Fruit fly (Drosophila melanogaster) whole organism, embryonic: ENCODE measurements around the gene CG32121.

Source experiments
- Adf1 ChIP-seq: fragments of 200-800 bp; sonication (Bioruptor generic); IDR thresholded peaks from 2 replicates; pipeline ENCODE4 v1.3.6; 2022; ENCODE audit warnings: missing biosample characterization, missing genetic modification characterization
- Awh ChIP-seq: fragments of 200-800 bp; sonication (Bioruptor generic); IDR thresholded peaks from 2 replicates; pipeline ENCODE4, ENCODE4 v1.3.6; 2022; ENCODE audit warnings: missing biosample characterization, missing genetic modification characterization
- CG1233 ChIP-seq: fragments of 200-800 bp; sonication (Bioruptor generic); optimal IDR thresholded peaks from 4 replicates; lab custom pipeline; 2018; ENCODE audit warnings: missing biosample characterization, mild to moderate bottlenecking, missing genetic modification characterization
- CG13894 ChIP-seq: fragments of 200-800 bp; sonication (Bioruptor generic); optimal IDR thresholded peaks from 3 replicates; lab custom pipeline; 2018; ENCODE audit warnings: missing biosample characterization, mild to moderate bottlenecking, missing genetic modification characterization, moderate library complexity
- CG14860 ChIP-seq: fragments of 200-800 bp; sonication (Bioruptor generic); IDR thresholded peaks from 3 replicates; pipeline ENCODE4 v1.3.6; 2022; ENCODE audit warnings: missing biosample characterization, missing genetic modification characterization; ENCODE audit not compliant: partially characterized antibody
- CG16813 ChIP-seq: fragments of 200-800 bp; sonication (Bioruptor generic); IDR thresholded peaks from 3 replicates; pipeline ENCODE4 v1.3.6; 2022; ENCODE audit warnings: missing biosample characterization, missing genetic modification characterization; ENCODE audit not compliant: partially characterized antibody
- CG18011 ChIP-seq: fragments of 200-800 bp; sonication (Bioruptor generic); optimal IDR thresholded peaks from 2 replicates; lab custom pipeline; 2017; ENCODE audit warnings: missing biosample characterization, missing genetic modification characterization, mild to moderate bottlenecking, moderate library complexity, missing genotype
- CG18764 ChIP-seq: fragments of 200-800 bp; sonication (Bioruptor generic); optimal IDR thresholded peaks from 3 replicates; lab custom pipeline; 2016; ENCODE audit warnings: missing biosample characterization, missing genetic modification characterization
- CG2199 ChIP-seq: fragments of 200-800 bp; sonication (Bioruptor generic); IDR thresholded peaks from 3 replicates; pipeline ENCODE4 v1.3.6; 2022; ENCODE audit warnings: missing biosample characterization, missing genetic modification characterization
- CG2889 ChIP-seq: fragments of 200-800 bp; sonication (Bioruptor generic); IDR thresholded peaks from 3 replicates; pipeline ENCODE4 v1.3.6; 2022; ENCODE audit warnings: missing biosample characterization, missing genetic modification characterization
- CG3281 ChIP-seq: fragments of 200-800 bp; sonication (Bioruptor generic); optimal IDR thresholded peaks from 3 replicates; lab custom pipeline; 2017; ENCODE audit warnings: missing biosample characterization, mild to moderate bottlenecking, missing genetic modification characterization
- CG34376 ChIP-seq: fragments of 200-800 bp; sonication (Bioruptor generic); optimal IDR thresholded peaks from 2 replicates; lab custom pipeline; 2018; ENCODE audit warnings: missing biosample characterization, mild to moderate bottlenecking, missing genetic modification characterization
- CG3995 ChIP-seq: fragments of 200-800 bp; sonication (Bioruptor generic); optimal IDR thresholded peaks from 3 replicates; lab custom pipeline; 2016; ENCODE audit warnings: missing biosample characterization, missing genetic modification characterization
- CG42726 ChIP-seq: fragments of 200-800 bp; sonication (Bioruptor generic); IDR thresholded peaks from 2 replicates; pipeline ENCODE4 v1.3.6; 2022; ENCODE audit warnings: missing biosample characterization, missing genetic modification characterization; ENCODE audit not compliant: partially characterized antibody
- CG6791 ChIP-seq: fragments of 200-800 bp; sonication (Bioruptor generic); IDR thresholded peaks from 3 replicates; pipeline ENCODE4 v1.3.6; 2022; ENCODE audit warnings: missing biosample characterization, missing genetic modification characterization; ENCODE audit not compliant: partially characterized antibody
- CG7745 ChIP-seq: fragments of 200-800 bp; sonication (Bioruptor generic); optimal IDR thresholded peaks from 2 replicates; lab custom pipeline; 2018; ENCODE audit warnings: missing biosample characterization, mild to moderate bottlenecking, missing genetic modification characterization, moderate library complexity
- CG7963 ChIP-seq: fragments of 200-800 bp; sonication (Bioruptor generic); IDR thresholded peaks from 3 replicates; pipeline ENCODE4 v1.3.6; 2022; ENCODE audit warnings: missing biosample characterization, missing genetic modification characterization; ENCODE audit not compliant: partially characterized antibody
- CG8359 ChIP-seq: fragments of 200-800 bp; sonication (Bioruptor generic); optimal IDR thresholded peaks from 2 replicates; lab custom pipeline; 2017; ENCODE audit warnings: missing biosample characterization, mild to moderate bottlenecking, missing genetic modification characterization, borderline replicate concordance
- CG9437 ChIP-seq: fragments of 200-800 bp; sonication (Bioruptor generic); optimal IDR thresholded peaks from 2 replicates; lab custom pipeline; 2018; ENCODE audit warnings: missing biosample characterization, mild to moderate bottlenecking, missing genetic modification characterization
- CkIIα-i1 ChIP-seq: fragments of 200-800 bp; sonication (Bioruptor generic); IDR thresholded peaks from 2 replicates; pipeline ENCODE4 v1.3.6; 2022; ENCODE audit warnings: missing biosample characterization, missing genetic modification characterization
- Doc3 ChIP-seq: fragments of 200-800 bp; sonication (Bioruptor generic); IDR thresholded peaks from 3 replicates; pipeline ENCODE4 v1.3.6; 2022; ENCODE audit warnings: missing biosample characterization, missing genetic modification characterization; ENCODE audit not compliant: partially characterized antibody
- ERR ChIP-seq: fragments of 200-800 bp; sonication (Bioruptor generic); optimal IDR thresholded peaks from 2 replicates; lab custom pipeline; 2016; ENCODE audit warnings: missing biosample characterization, missing genetic modification characterization
- Fer1 ChIP-seq: fragments of 200-800 bp; sonication (Bioruptor generic); optimal IDR thresholded peaks from 2 replicates; lab custom pipeline; 2017; ENCODE audit warnings: missing biosample characterization, mild to moderate bottlenecking, missing genetic modification characterization
- Mad ChIP-seq: fragments of 200-800 bp; sonication (Bioruptor generic); optimal IDR thresholded peaks from 2 replicates; lab custom pipeline; 2016; ENCODE audit warnings: missing biosample characterization, missing genetic modification characterization
- Oli ChIP-seq: fragments of 200-800 bp; sonication (Bioruptor generic); optimal IDR thresholded peaks from 2 replicates; lab custom pipeline; 2018; ENCODE audit warnings: missing biosample characterization, mild to moderate bottlenecking, missing genetic modification characterization, moderate library complexity
- Optix ChIP-seq: fragments of 200-800 bp; sonication (Bioruptor generic); IDR thresholded peaks from 3 replicates; pipeline ENCODE4 v1.3.6; 2022; ENCODE audit warnings: missing biosample characterization, missing genetic modification characterization
- Six4 ChIP-seq: fragments of 200-800 bp; sonication (Bioruptor generic); optimal IDR thresholded peaks from 2 replicates; lab custom pipeline; 2016; ENCODE audit warnings: missing biosample characterization, missing genetic modification characterization
- Stat92E ChIP-seq, 3 experiments: fragments of >200 bp in 2 of 3; fragments of 200-800 bp in 1 of 3; sonication (Bioruptor generic) in 1 of 3; optimal IDR thresholded peaks; 2 replicates each; lab custom pipeline; 2017 to 2019; ENCODE audit warnings: missing biosample characterization in 3 of 3, missing genetic modification characterization in 3 of 3, mild to moderate bottlenecking in 1 of 3, moderate library complexity in 1 of 3
- al ChIP-seq: fragments of 200-800 bp; sonication (Bioruptor generic); IDR thresholded peaks from 2 replicates; pipeline ENCODE4 v1.3.6; 2022; ENCODE audit warnings: missing biosample characterization, missing genetic modification characterization
- amos ChIP-seq: fragments of 200-800 bp; sonication (Bioruptor generic); IDR thresholded peaks from 2 replicates; pipeline ENCODE4 v1.3.6; 2022; ENCODE audit warnings: missing biosample characterization, missing genetic modification characterization; ENCODE audit not compliant: partially characterized antibody
- bbx ChIP-seq: fragments of 200-800 bp; sonication (Bioruptor generic); IDR thresholded peaks from 2 replicates; pipeline ENCODE4 v1.3.6; 2022; ENCODE audit warnings: missing biosample characterization, missing genetic modification characterization; ENCODE audit not compliant: partially characterized antibody
- chinmo ChIP-seq: fragments of 200-800 bp; sonication (Bioruptor generic); IDR thresholded peaks from 4 replicates; pipeline ENCODE4 v1.3.6; 2022; ENCODE audit warnings: missing biosample characterization, missing genetic modification characterization; ENCODE audit not compliant: partially characterized antibody
- ci ChIP-seq: fragments of 200-800 bp; sonication (Bioruptor generic); IDR thresholded peaks from 3 replicates; pipeline ENCODE4 v1.3.6; 2022; ENCODE audit warnings: missing biosample characterization, missing genetic modification characterization
- disco-r ChIP-seq: fragments of 200-800 bp; sonication (Bioruptor generic); optimal IDR thresholded peaks from 2 replicates; lab custom pipeline; 2016; ENCODE audit warnings: missing biosample characterization, missing genetic modification characterization
- emc ChIP-seq: fragments of 200-800 bp; sonication (Bioruptor generic); optimal IDR thresholded peaks from 2 replicates; lab custom pipeline; 2016; ENCODE audit warnings: missing biosample characterization, missing genetic modification characterization
- esg ChIP-seq: fragments of 200-800 bp; sonication (Bioruptor generic); conservative IDR thresholded peaks from 2 replicates; pipeline ENCODE4 v1.3.6; 2022; ENCODE audit warnings: missing biosample characterization, missing genetic modification characterization
- fu2 ChIP-seq: fragments of 200-800 bp; sonication (Bioruptor generic); optimal IDR thresholded peaks from 2 replicates; lab custom pipeline; 2016; ENCODE audit warnings: missing biosample characterization, missing genetic modification characterization
- ind ChIP-seq: fragments of 200-800 bp; sonication (Bioruptor generic); optimal IDR thresholded peaks from 3 replicates; lab custom pipeline; 2016; ENCODE audit warnings: missing biosample characterization, missing genetic modification characterization
- knrl ChIP-seq: fragments of 200-800 bp; sonication (Bioruptor generic); IDR thresholded peaks from 3 replicates; pipeline ENCODE4 v1.3.6; 2022; ENCODE audit warnings: missing biosample characterization, missing genetic modification characterization; ENCODE audit not compliant: partially characterized antibody
- luna ChIP-seq: fragments of 200-800 bp; sonication (Bioruptor generic); optimal IDR thresholded peaks from 2 replicates; lab custom pipeline; 2016; ENCODE audit warnings: missing biosample characterization, missing genetic modification characterization
- nerfin-2 ChIP-seq: fragments of 200-800 bp; sonication (Bioruptor generic); IDR thresholded peaks from 2 replicates; pipeline ENCODE4 v1.3.6; 2022; ENCODE audit warnings: missing biosample characterization, missing genetic modification characterization; ENCODE audit not compliant: partially characterized antibody
- odd ChIP-seq: fragments of 200-800 bp; sonication (Bioruptor generic); optimal IDR thresholded peaks from 2 replicates; lab custom pipeline; 2017; ENCODE audit warnings: missing biosample characterization, mild to moderate bottlenecking, missing genetic modification characterization
- p53 ChIP-seq: fragments of 200-800 bp; sonication (Bioruptor generic); optimal IDR thresholded peaks from 2 replicates; lab custom pipeline; 2016; ENCODE audit warnings: missing biosample characterization, missing genetic modification characterization
- pum ChIP-seq: fragments of 200-800 bp; sonication (Bioruptor generic); optimal IDR thresholded peaks from 2 replicates; lab custom pipeline; 2016; ENCODE audit warnings: missing biosample characterization, missing genetic modification characterization
- sens ChIP-seq: fragments of 200-800 bp; sonication (Bioruptor generic); peaks from one replicate; lab custom pipeline; 2016; ENCODE audit warnings: missing biosample characterization, missing genetic modification characterization
- slp2 ChIP-seq: fragments of 200-800 bp; sonication (Bioruptor generic); optimal IDR thresholded peaks from 2 replicates; lab custom pipeline; 2016; ENCODE audit warnings: missing biosample characterization, missing genetic modification characterization
- tna ChIP-seq: fragments of 200-800 bp; sonication (Bioruptor generic); IDR thresholded peaks from 2 replicates; pipeline ENCODE4 v1.3.6; 2022; ENCODE audit warnings: missing biosample characterization, missing genetic modification characterization; ENCODE audit not compliant: partially characterized antibody

Gene CG32121

dm6 chr3L:13433522-13433921 is 11.4 kb upstream of the CG32121 start (continued):
- peak; percentile 78 for TF ChIP-seq tna (GFP tag; lab: Robert Waterston, UW)
- no peak for TF ChIP-seq luna
- peak; percentile 72 for TF ChIP-seq CG16813
- TF ChIP-seq nerfin-2 (GFP tag; lab: Robert Waterston, UW) = peak; percentile 78

- TF ChIP-seq CG6791 (GFP tag; lab: Robert Waterston, UW) = peak; percentile 87
- TF ChIP-seq Six4 (GFP tag; lab: Kevin White, UChicago) = no peak
- TF ChIP-seq CG14860 (GFP tag; lab: Robert Waterston, UW) = peak; percentile 46
- TF ChIP-seq CG3281 (GFP tag; lab: Kevin White, UChicago) = no peak
- TF ChIP-seq ci (GFP tag; lab: Robert Waterston, UW) = 0 out of 3 replicates have a peak, but pooled peaks have one; percentile 15
- TF ChIP-seq Mad = no peak
- no peak for TF ChIP-seq CG18764
- no peak for TF ChIP-seq CG9437
- TF ChIP-seq ERR (GFP tag; lab: Kevin White, UChicago) = no peak
- no peak for TF ChIP-seq CkIIα-i1
- no peak for TF ChIP-seq Adf1 (GFP tag; lab: Robert Waterston, UW)
- TF ChIP-seq odd = no peak
- TF ChIP-seq emc (GFP tag; lab: Kevin White, UChicago) = no peak
- no peak for TF ChIP-seq CG1233 (GFP tag; lab: Kevin White, UChicago)
- peak; percentile 55; the same call in 1 of the 2 replicates for TF ChIP-seq nerfin-2 (GFP tag; lab: Robert Waterston, UW)
- peak; percentile 48; the same call in 1 of the 4 replicates for TF ChIP-seq chinmo (GFP tag; lab: Robert Waterston, UW)
- TF ChIP-seq CG18011 (GFP tag; lab: Kevin White, UChicago) = no peak
- TF ChIP-seq CG13894 (tag; lab: Kevin White, UChicago) = peak; percentile 52
- no peak for TF ChIP-seq Fer1 (GFP tag; lab: Kevin White, UChicago)
- TF ChIP-seq slp2 (GFP tag; lab: Kevin White, UChicago) = no peak
- TF ChIP-seq amos (GFP tag; lab: Robert Waterston, UW) = peak; percentile 79
- 0 out of 3 replicates have a peak, but pooled peaks have one; percentile 11 for TF ChIP-seq Doc3 (GFP tag; lab: Robert Waterston, UW)
- TF ChIP-seq CG2199 (GFP tag; lab: Robert Waterston, UW) = 0 out of 3 replicates have a peak, but pooled peaks have one; percentile 10
- TF ChIP-seq Oli = no peak
- no peak for TF ChIP-seq ind (GFP tag; lab: Kevin White, UChicago)
- no peak for TF ChIP-seq pum (GFP tag; lab: Kevin White, UChicago)
- no peak for TF ChIP-seq al (GFP tag; lab: Robert Waterston, UW)
- no peak for TF ChIP-seq CG34376 (GFP tag; lab: Kevin White, UChicago)
- TF ChIP-seq CG8359 (GFP tag; lab: Kevin White, UChicago) = no peak
- TF ChIP-seq fu2 (GFP tag; lab: Kevin White, UChicago) = no peak
- TF ChIP-seq sens (GFP tag; lab: Kevin White, UChicago) = peak; percentile 54
- no peak for TF ChIP-seq esg (GFP tag; lab: Robert Waterston, UW)
- peak; percentile 13 for TF ChIP-seq CG3995 (GFP tag; lab: Kevin White, UChicago)
- peak in 1 of 3 experiments; percentile 38 for TF ChIP-seq Stat92E (GFP tag; optimal IDR thresholded peaks at IDR 0.05; lab: Kevin White, UChicago)
- TF ChIP-seq CG7963 = peak; percentile 39; the same call in 2 of the 3 replicates
- TF ChIP-seq disco-r (GFP tag; lab: Kevin White, UChicago) = no peak
- TF ChIP-seq Awh = peak; percentile 47; the same call in 1 of the 2 replicates
- no peak for TF ChIP-seq Optix (GFP tag; lab: Robert Waterston, UW)
- no peak for TF ChIP-seq CG2889
- TF ChIP-seq knrl (GFP tag; lab: Robert Waterston, UW) = peak; percentile 19; the same call in 2 of the 3 replicates
- TF ChIP-seq bbx (GFP tag; lab: Robert Waterston, UW) = peak; percentile 70; the same call in 1 of the 2 replicates
- no peak for TF ChIP-seq CG7745 (tag; lab: Kevin White, UChicago)
- TF ChIP-seq p53 (GFP tag; lab: Kevin White, UChicago) = no peak
- TF ChIP-seq CG42726 (GFP tag; lab: Robert Waterston, UW) = peak; percentile 66
These were observed 10.7 kb upstream of the CG32121 start for dm6 chr3L:13432791-13433190.
